Fruit fly (Drosophila melanogaster) whole organism, embryonic: ENCODE results near the gene ppk13.

ENCODE experiments used
- B-H2 ChIP-seq: fragments of 200-800 bp; sonication (Bioruptor generic); optimal IDR thresholded peaks from 2 replicates; lab custom pipeline; 2018; ENCODE audit warnings: missing biosample characterization, mild to moderate bottlenecking, missing genetic modification characterization
- Bteb2 ChIP-seq: fragments of 200-800 bp; sonication (Bioruptor generic); optimal IDR thresholded peaks from 2 replicates; lab custom pipeline; 2016; ENCODE audit warnings: missing biosample characterization, missing genetic modification characterization
- CG10267 ChIP-seq: fragments of 200-800 bp; sonication (Bioruptor generic); optimal IDR thresholded peaks from 2 replicates; lab custom pipeline; 2018; ENCODE audit warnings: missing biosample characterization, mild to moderate bottlenecking, missing genetic modification characterization, moderate library complexity
- CG10959 ChIP-seq: fragments of 200-800 bp; sonication (Bioruptor generic); IDR thresholded peaks from 2 replicates; pipeline ENCODE4 v1.3.6; 2022; ENCODE audit warnings: missing biosample characterization, missing genetic modification characterization
- CG12071 ChIP-seq: fragments of 200-800 bp; sonication (Bioruptor generic); optimal IDR thresholded peaks from 3 replicates; lab custom pipeline; 2018; ENCODE audit warnings: missing biosample characterization, mild to moderate bottlenecking, missing genetic modification characterization
- CG12155 ChIP-seq: fragments of 200-800 bp; sonication (Bioruptor generic); optimal IDR thresholded peaks from 3 replicates; lab custom pipeline; 2016; ENCODE audit warnings: missing biosample characterization, missing genetic modification characterization
- CG15269 ChIP-seq: fragments of 200-800 bp; sonication (Bioruptor generic); optimal IDR thresholded peaks from 2 replicates; lab custom pipeline; 2018; ENCODE audit warnings: missing biosample characterization, mild to moderate bottlenecking, missing genetic modification characterization, moderate library complexity
- CG15479 ChIP-seq: fragments of 200-800 bp; sonication (Bioruptor generic); optimal IDR thresholded peaks from 3 replicates; lab custom pipeline; 2019; ENCODE audit warnings: missing biosample characterization, mild to moderate bottlenecking, missing genetic modification characterization, moderate library complexity
- CG1602 ChIP-seq: fragments of 200-800 bp; sonication (Bioruptor generic); optimal IDR thresholded peaks from 3 replicates; lab custom pipeline; 2016; ENCODE audit warnings: missing biosample characterization, missing genetic modification characterization
- CG1603 ChIP-seq: fragments of 200-800 bp; sonication (Bioruptor generic); optimal IDR thresholded peaks from 2 replicates; lab custom pipeline; 2019; ENCODE audit warnings: missing biosample characterization, mild to moderate bottlenecking, missing genetic modification characterization, moderate library complexity
- CG16813 ChIP-seq: fragments of 200-800 bp; sonication (Bioruptor generic); IDR thresholded peaks from 3 replicates; pipeline ENCODE4 v1.3.6; 2022; ENCODE audit warnings: missing biosample characterization, missing genetic modification characterization; ENCODE audit not compliant: partially characterized antibody
- CG17568 ChIP-seq: fragments of 200-800 bp; sonication (Bioruptor generic); optimal IDR thresholded peaks from 2 replicates; lab custom pipeline; 2018; ENCODE audit warnings: missing biosample characterization, mild to moderate bottlenecking, missing genetic modification characterization, moderate library complexity
- CG17829 ChIP-seq: fragments of 200-800 bp; optimal IDR thresholded peaks from 2 replicates; lab custom pipeline; 2019; ENCODE audit warnings: missing biosample characterization, mild to moderate bottlenecking, missing genetic modification characterization, moderate library complexity
- CG18262 ChIP-seq: fragments of 200-800 bp; optimal IDR thresholded peaks from 3 replicates; lab custom pipeline; 2019; ENCODE audit warnings: missing biosample characterization, mild to moderate bottlenecking, missing genetic modification characterization, moderate library complexity
- CG18764 ChIP-seq: fragments of 200-800 bp; sonication (Bioruptor generic); optimal IDR thresholded peaks from 3 replicates; lab custom pipeline; 2016; ENCODE audit warnings: missing biosample characterization, missing genetic modification characterization
- CG2116 ChIP-seq: fragments of 200-800 bp; sonication (Bioruptor generic); optimal IDR thresholded peaks from 3 replicates; lab custom pipeline; 2018; ENCODE audit warnings: missing biosample characterization, mild to moderate bottlenecking, missing genetic modification characterization
- CG31388 ChIP-seq: fragments of 200-800 bp; sonication (Bioruptor generic); optimal IDR thresholded peaks from 2 replicates; lab custom pipeline; 2016; ENCODE audit warnings: missing biosample characterization, missing genetic modification characterization
- CG3281 ChIP-seq: fragments of 200-800 bp; sonication (Bioruptor generic); optimal IDR thresholded peaks from 3 replicates; lab custom pipeline; 2017; ENCODE audit warnings: missing biosample characterization, mild to moderate bottlenecking, missing genetic modification characterization
- CG3407 ChIP-seq: fragments of 200-800 bp; sonication (Bioruptor generic); optimal IDR thresholded peaks from 2 replicates; lab custom pipeline; 2018; ENCODE audit warnings: missing biosample characterization, mild to moderate bottlenecking, missing genetic modification characterization
- CG34376 ChIP-seq: fragments of 200-800 bp; sonication (Bioruptor generic); optimal IDR thresholded peaks from 2 replicates; lab custom pipeline; 2018; ENCODE audit warnings: missing biosample characterization, mild to moderate bottlenecking, missing genetic modification characterization
- CG4328 ChIP-seq: fragments of 200-800 bp; sonication (Bioruptor generic); optimal IDR thresholded peaks from 3 replicates; lab custom pipeline; 2017; ENCODE audit warnings: missing biosample characterization, missing genetic modification reagents, missing genetic modification characterization
- CG4730 ChIP-seq: fragments of 200-800 bp; sonication (Bioruptor generic); IDR thresholded peaks from 2 replicates; pipeline ENCODE4 v1.3.6; 2022; ENCODE audit warnings: missing biosample characterization, missing genetic modification characterization
- CG6854 ChIP-seq: fragments of 200-800 bp; sonication (Bioruptor generic); optimal IDR thresholded peaks from 3 replicates; lab custom pipeline; 2017; ENCODE audit warnings: missing biosample characterization, mild to moderate bottlenecking, missing genetic modification characterization
- CG9437 ChIP-seq: fragments of 200-800 bp; sonication (Bioruptor generic); optimal IDR thresholded peaks from 2 replicates; lab custom pipeline; 2018; ENCODE audit warnings: missing biosample characterization, mild to moderate bottlenecking, missing genetic modification characterization
- Camta ChIP-seq: fragments of 200-800 bp; sonication (Bioruptor generic); optimal IDR thresholded peaks from 2 replicates; lab custom pipeline; 2016; ENCODE audit warnings: missing biosample characterization, missing genetic modification characterization
- Dbx ChIP-seq: fragments of 200-800 bp; sonication (Bioruptor generic); IDR thresholded peaks from 3 replicates; pipeline ENCODE4 v1.3.6; 2022; ENCODE audit warnings: missing biosample characterization, missing genetic modification characterization
- Dip2 ChIP-seq: fragments of 200-800 bp; sonication (Bioruptor generic); IDR thresholded peaks from 2 replicates; pipeline ENCODE4 v1.3.6; 2022; ENCODE audit warnings: missing biosample characterization, missing genetic modification characterization
- Dp ChIP-seq: fragments of 200-800 bp; sonication (Bioruptor generic); optimal IDR thresholded peaks from 2 replicates; lab custom pipeline; 2018; ENCODE audit warnings: missing biosample characterization, mild to moderate bottlenecking, missing genetic modification characterization, moderate library complexity
- Ets65A ChIP-seq: fragments of 200-800 bp; sonication (Bioruptor generic); peaks from one replicate; lab custom pipeline; 2016; ENCODE audit warnings: missing biosample characterization, missing genetic modification characterization
- Fer3 ChIP-seq: fragments of 200-800 bp; sonication (Bioruptor generic); optimal IDR thresholded peaks from 2 replicates; lab custom pipeline; 2018; ENCODE audit warnings: missing biosample characterization, mild to moderate bottlenecking, missing genetic modification characterization, moderate library complexity
- Neu2 ChIP-seq: fragments of 200-800 bp; sonication (Bioruptor generic); optimal IDR thresholded peaks from 3 replicates; lab custom pipeline; 2016; ENCODE audit warnings: missing biosample characterization, missing genetic modification characterization, borderline replicate concordance
- Ptx1 ChIP-seq: fragments of 200-800 bp; sonication (Bioruptor generic); IDR thresholded peaks from 2 replicates; pipeline ENCODE4 v1.3.6; 2022; ENCODE audit warnings: missing biosample characterization, missing genetic modification characterization
- Rfx ChIP-seq: fragments of 200-800 bp; sonication (Bioruptor generic); IDR thresholded peaks from 2 replicates; pipeline ENCODE4 v1.3.6; 2022; ENCODE audit warnings: missing biosample characterization, missing genetic modification characterization
- Spps ChIP-seq: fragments of 200-800 bp; sonication (Bioruptor generic); optimal IDR thresholded peaks from 2 replicates; lab custom pipeline; 2018; ENCODE audit warnings: missing biosample characterization, mild to moderate bottlenecking, missing genetic modification characterization
- Sry-β ChIP-seq: fragments of 200-800 bp; sonication (Bioruptor generic); optimal IDR thresholded peaks from 2 replicates; lab custom pipeline; 2018; ENCODE audit warnings: missing biosample characterization, mild to moderate bottlenecking, missing genetic modification characterization, moderate library complexity
- YL-1 ChIP-seq: fragments of 200-800 bp; sonication (Bioruptor generic); optimal IDR thresholded peaks from 3 replicates; lab custom pipeline; 2017; ENCODE audit warnings: missing biosample characterization, mild to moderate bottlenecking, missing genetic modification characterization
- bcd ChIP-seq: fragments of 200-800 bp; sonication (Bioruptor generic); optimal IDR thresholded peaks from 2 replicates; lab custom pipeline; 2017; ENCODE audit warnings: missing biosample characterization, mild to moderate bottlenecking, missing genetic modification characterization
- ci ChIP-seq: fragments of 200-800 bp; sonication (Bioruptor generic); IDR thresholded peaks from 3 replicates; pipeline ENCODE4 v1.3.6; 2022; ENCODE audit warnings: missing biosample characterization, missing genetic modification characterization
- dimm ChIP-seq: fragments of 200-800 bp; sonication (Bioruptor generic); IDR thresholded peaks from 2 replicates; pipeline ENCODE4 v1.3.6; 2022; ENCODE audit warnings: missing biosample characterization, missing genetic modification characterization
- ind ChIP-seq: fragments of 200-800 bp; sonication (Bioruptor generic); optimal IDR thresholded peaks from 3 replicates; lab custom pipeline; 2016; ENCODE audit warnings: missing biosample characterization, missing genetic modification characterization
- kay ChIP-seq: fragments of 200-800 bp; sonication (Bioruptor generic); optimal IDR thresholded peaks from 2 replicates; lab custom pipeline; 2016; ENCODE audit warnings: missing biosample characterization, missing genetic modification characterization
- oc ChIP-seq: fragments of 200-800 bp; sonication (Bioruptor generic); optimal IDR thresholded peaks from 2 replicates; lab custom pipeline; 2018; ENCODE audit warnings: missing biosample characterization, mild to moderate bottlenecking, missing genetic modification characterization, moderate library complexity
- onecut ChIP-seq: fragments of 200-800 bp; sonication (Bioruptor generic); IDR thresholded peaks from 2 replicates; pipeline ENCODE4 v1.3.6; 2022; ENCODE audit warnings: missing biosample characterization, missing genetic modification characterization
- pfk ChIP-seq: fragments of 200-800 bp; sonication (Bioruptor generic); optimal IDR thresholded peaks from 2 replicates; lab custom pipeline; 2018; ENCODE audit warnings: missing biosample characterization, mild to moderate bottlenecking, missing genetic modification characterization, moderate library complexity
- pros ChIP-seq: fragments of 200-800 bp; sonication (Bioruptor generic); optimal IDR thresholded peaks from 3 replicates; lab custom pipeline; 2019; ENCODE audit warnings: missing biosample characterization, mild to moderate bottlenecking, missing genetic modification characterization, moderate library complexity
- psq ChIP-seq: fragments of 200-800 bp; sonication (Bioruptor generic); optimal IDR thresholded peaks from 2 replicates; lab custom pipeline; 2017; ENCODE audit warnings: missing biosample characterization, missing genetic modification characterization
- salm ChIP-seq: fragments of 200-800 bp; sonication (Bioruptor generic); optimal IDR thresholded peaks from 2 replicates; lab custom pipeline; 2018; ENCODE audit warnings: missing biosample characterization, mild to moderate bottlenecking, missing genetic modification characterization
- stwl ChIP-seq: fragments of 200-800 bp; sonication (Bioruptor generic); optimal IDR thresholded peaks from 3 replicates; lab custom pipeline; 2018; ENCODE audit warnings: missing biosample characterization, mild to moderate bottlenecking, missing genetic modification characterization, moderate library complexity
- usp ChIP-seq: fragments of >200 bp; optimal IDR thresholded peaks from 2 replicates; lab custom pipeline; 2017; ENCODE audit warnings: missing biosample characterization, missing genetic modification characterization
- wdn ChIP-seq: fragments of 200-800 bp; sonication (Bioruptor generic); IDR thresholded peaks from 2 replicates; pipeline ENCODE4 v1.3.6; 2022; ENCODE audit warnings: missing biosample characterization, missing genetic modification characterization
- zf30C ChIP-seq: fragments of 200-800 bp; sonication (Bioruptor generic); optimal IDR thresholded peaks from 3 replicates; lab custom pipeline; 2018; ENCODE audit warnings: missing biosample characterization, mild to moderate bottlenecking, missing genetic modification characterization

The ppk13 gene

DNA sequence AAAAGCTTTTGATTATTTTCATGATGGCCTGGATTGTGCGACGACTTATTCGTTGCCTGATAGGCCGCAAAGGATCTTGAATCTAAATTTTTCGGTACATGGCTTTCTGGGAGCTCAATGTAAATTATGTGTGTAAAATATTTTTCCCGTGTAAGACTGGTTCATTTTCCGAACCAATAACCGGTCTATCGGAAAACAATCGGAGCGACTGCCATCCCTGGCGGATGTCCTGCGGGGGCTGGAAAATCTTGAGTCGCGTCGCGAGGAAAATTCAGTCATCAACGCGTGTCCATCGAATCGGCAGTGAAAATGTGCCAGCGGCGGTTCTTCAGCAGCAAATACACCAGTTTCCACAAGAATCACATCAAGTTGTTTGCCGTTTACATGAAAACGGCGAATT lies 15.8 kb upstream of the ppk13 start, which contains the start of the genes CG46307 and Nhe2 (continued):
- TF ChIP-seq Neu2 (GFP tag; lab: Kevin White, UChicago) = no peak
- no peak for TF ChIP-seq CG2116 (GFP tag; lab: Kevin White, UChicago)
- TF ChIP-seq CG12071 = no peak
- no peak for TF ChIP-seq CG6854 (GFP tag; lab: Kevin White, UChicago)
- peak; percentile 78 for TF ChIP-seq Ets65A (GFP tag; lab: Kevin White, UChicago)
- no peak for TF ChIP-seq wdn (GFP tag; lab: Robert Waterston, UW)
- no peak for TF ChIP-seq pfk
- peak; percentile 28; the same call in 1 of the 2 replicates for TF ChIP-seq onecut (GFP tag; lab: Robert Waterston, UW)
- TF ChIP-seq CG3407 (GFP tag; lab: Kevin White, UChicago) = no peak
- no peak for TF ChIP-seq CG34376 (GFP tag; lab: Kevin White, UChicago)
- TF ChIP-seq ind (GFP tag; lab: Kevin White, UChicago) = no peak
- TF ChIP-seq B-H2 (GFP tag; lab: Kevin White, UChicago) = no peak
- TF ChIP-seq CG12155 (GFP tag; lab: Kevin White, UChicago) = no peak
- no peak for TF ChIP-seq oc (tag; lab: Kevin White, UChicago)
- TF ChIP-seq CG1602 (GFP tag; lab: Kevin White, UChicago) = no peak
- no peak for TF ChIP-seq bcd (GFP tag; lab: Kevin White, UChicago)
- no peak for TF ChIP-seq CG3281 (GFP tag; lab: Kevin White, UChicago)
- TF ChIP-seq CG10959 (GFP tag; lab: Robert Waterston, UW) = no peak
- TF ChIP-seq Rfx (GFP tag; lab: Robert Waterston, UW) = no peak
- peak; percentile 60; the same call in 1 of the 3 replicates for TF ChIP-seq ci (GFP tag; lab: Robert Waterston, UW)
- no peak for TF ChIP-seq CG4328 (GFP tag; lab: Kevin White, UChicago)
- no peak for TF ChIP-seq Bteb2
- TF ChIP-seq CG1603 (tag; lab: Kevin White, UChicago) = peak; percentile 35
- TF ChIP-seq CG17829 (tag; lab: Kevin White, UChicago) = no peak
- peak; percentile 59 for TF ChIP-seq pros
- no peak for TF ChIP-seq Dip2 (GFP tag; lab: Robert Waterston, UW)
- TF ChIP-seq zf30C (GFP tag; lab: Kevin White, UChicago) = peak; percentile 90
- no peak for TF ChIP-seq Sry-β (GFP tag; lab: Kevin White, UChicago)
- peak; percentile 30 for TF ChIP-seq CG10267
- no peak for TF ChIP-seq Dp (GFP tag; lab: Kevin White, UChicago)
- peak; percentile 18 for TF ChIP-seq YL-1 (GFP tag; lab: Kevin White, UChicago)
- no peak for TF ChIP-seq Fer3 (tag; lab: Kevin White, UChicago)
- no peak for TF ChIP-seq CG17568
- no peak for TF ChIP-seq Dbx (GFP tag; lab: Robert Waterston, UW)
- no peak for TF ChIP-seq CG31388 (GFP tag; lab: Kevin White, UChicago)
- no peak for TF ChIP-seq psq (GFP tag; lab: Kevin White, UChicago)
- TF ChIP-seq CG18764 (GFP tag; lab: Kevin White, UChicago) = no peak
- no peak for TF ChIP-seq CG15269 (tag; lab: Kevin White, UChicago)
- no peak for TF ChIP-seq salm (tag; lab: Kevin White, UChicago)
- TF ChIP-seq Camta (GFP tag; lab: Kevin White, UChicago) = no peak
- TF ChIP-seq CG18262 (tag; lab: Kevin White, UChicago) = peak; percentile 0
- no peak for TF ChIP-seq kay (GFP tag; lab: Kevin White, UChicago)
- TF ChIP-seq usp (GFP tag; lab: Kevin White, UChicago) = no peak
- TF ChIP-seq CG9437 (GFP tag; lab: Kevin White, UChicago) = no peak
- TF ChIP-seq Spps (tag; lab: Kevin White, UChicago) = no peak
- TF ChIP-seq stwl (tag; lab: Kevin White, UChicago) = peak; percentile 62
- TF ChIP-seq CG15479 = no peak
- no peak for TF ChIP-seq dimm
- TF ChIP-seq CG4730 (GFP tag; lab: Robert Waterston, UW) = no peak
- no peak for TF ChIP-seq Ptx1
- TF ChIP-seq CG16813 (GFP tag; lab: Robert Waterston, UW) = peak; percentile 47; the same call in 2 of the 3 replicates
